Fruit fly (Drosophila melanogaster): ENCODE data around the gene CG11134.

Gene CG11134

dm6 chrX:13739411-13739888, 1.7 kb downstream of the CG11134 start, which contains the start of gene CG11151 (continued):
- TF ChIP-seq hth (optimal IDR thresholded peaks at IDR 0.05) (no peak), klu (GFP tag; IDR thresholded peaks at IDR 0.05) (peak; percentile 86), CG9817 (tag; optimal IDR thresholded peaks at IDR 0.05) (peak; percentile 96), CG17612 (GFP tag; IDR thresholded peaks at IDR 0.05) (peak; percentile 90), crc (GFP tag; optimal IDR thresholded peaks at IDR 0.05) (peak; percentile 97), CG34376 (GFP tag; optimal IDR thresholded peaks at IDR 0.05) (peak; percentile 97), CG13296 (GFP tag; optimal IDR thresholded peaks at IDR 0.05) (peak; percentile 96), CG7271 (tag; optimal IDR thresholded peaks at IDR 0.05) (peak; percentile 86), eyg (GFP tag; optimal IDR thresholded peaks at IDR 0.05) (peak; percentile 94), CG2875 (GFP tag; optimal IDR thresholded peaks at IDR 0.05) (peak; percentile 96), tgo (GFP tag; IDR thresholded peaks at IDR 0.05) (peak; percentile 96), slou (GFP tag; optimal IDR thresholded peaks at IDR 0.05) (peak; percentile 92), seq (GFP tag; IDR thresholded peaks at IDR 0.05) (peak; percentile 96), mld (GFP tag; IDR thresholded peaks at IDR 0.05; ENCODE audit: partially characterized antibody) (0 out of 3 replicates have a peak, but pooled peaks have one; percentile 38), CG18619 (GFP tag; optimal IDR thresholded peaks at IDR 0.05) (peak; percentile 95), CG4328 (GFP tag; optimal IDR thresholded peaks at IDR 0.05) (peak; percentile 94), Med (GFP tag) (peak; percentile 100), CG8944 (GFP tag; optimal IDR thresholded peaks at IDR 0.05) (peak; percentile 96), Xbp1 (GFP tag; optimal IDR thresholded peaks at IDR 0.05) (peak; percentile 97), CG17359 (tag; optimal IDR thresholded peaks at IDR 0.05) (peak; percentile 98), Oaz (GFP tag; IDR thresholded peaks at IDR 0.05) (peak; percentile 91), so (GFP tag; IDR thresholded peaks at IDR 0.05) (peak; percentile 96), CG15514 (GFP tag; optimal IDR thresholded peaks at IDR 0.05) (peak; percentile 91), dpn (GFP tag; optimal IDR thresholded peaks at IDR 0.05) (peak; percentile 97), sima (GFP tag; optimal IDR thresholded peaks at IDR 0.05) (peak; percentile 89), ase (GFP tag; IDR thresholded peaks at IDR 0.05) (peak; percentile 95), CG31388 (GFP tag; optimal IDR thresholded peaks at IDR 0.05) (peak; percentile 88), CG8359 (GFP tag; optimal IDR thresholded peaks at IDR 0.05; ENCODE audit: borderline replicate concordance) (peak; percentile 91), Hr39 (optimal IDR thresholded peaks at IDR 0.05) (no peak), hkb (optimal IDR thresholded peaks at IDR 0.05) (no peak), hkb (GFP tag; IDR thresholded peaks at IDR 0.05) (peak; percentile 97), CG16863 (GFP tag; optimal IDR thresholded peaks at IDR 0.05) (peak; percentile 97), dan (GFP tag; IDR thresholded peaks at IDR 0.05) (peak; percentile 74; the same call in 1 of the 2 replicates), CG12942 (GFP tag; optimal IDR thresholded peaks at IDR 0.05) (peak; percentile 96), wek (GFP tag; optimal IDR thresholded peaks at IDR 0.05) (peak; percentile 92), unpg (GFP tag; optimal IDR thresholded peaks at IDR 0.05) (peak; percentile 99), Taf1 (GFP tag; IDR thresholded peaks at IDR 0.05) (peak; percentile 89), CG14441 (GFP tag; IDR thresholded peaks at IDR 0.05) (peak; percentile 96), Dip2 (GFP tag; IDR thresholded peaks at IDR 0.05) (peak; percentile 19; the same call in 1 of the 2 replicates), CoRest (tag; optimal IDR thresholded peaks at IDR 0.05) (peak; percentile 97), CG10209 (GFP tag; optimal IDR thresholded peaks at IDR 0.05) (peak; percentile 97), CG11398 (GFP tag; optimal IDR thresholded peaks at IDR 0.05) (peak; percentile 97), Atf3 (GFP tag; optimal IDR thresholded peaks at IDR 0.05) (peak; percentile 95), CG7357 (GFP tag; IDR thresholded peaks at IDR 0.05) (peak; percentile 82), crp (GFP tag; optimal IDR thresholded peaks at IDR 0.05) (peak; percentile 13 to 85), CG3995 (GFP tag; optimal IDR thresholded peaks at IDR 0.05) (peak; percentile 70), vfl (GFP tag; optimal IDR thresholded peaks at IDR 0.05) (peak; percentile 95), gcm (GFP tag; optimal IDR thresholded peaks at IDR 0.05) (peak; percentile 97), zfh1 (GFP tag; IDR thresholded peaks at IDR 0.05) (peak; percentile 96), nerfin-2 (GFP tag; IDR thresholded peaks at IDR 0.05; ENCODE audit: partially characterized antibody) (peak; percentile 81), YL-1 (GFP tag; optimal IDR thresholded peaks at IDR 0.05) (peak; percentile 88)

Data from whole organism, embryonic.